Worm (Caenorhabditis elegans) whole organism, L1 larva: Measurements from ENCODE around the gene ctsa-1.1.

Source experiments
- F16B12.6 ChIP-seq: fragments of 150-350 bp; optimal IDR thresholded peaks from 2 replicates; lab custom pipeline; 2014; ENCODE audit warnings: missing biosample characterization, missing genetic modification characterization
- aly-2 ChIP-seq: fragments of 150-350 bp; optimal IDR thresholded peaks from 2 replicates; lab custom pipeline; 2014; ENCODE audit warnings: missing biosample characterization, missing genetic modification characterization
- blmp-1 ChIP-seq: fragments of 150-350 bp; optimal IDR thresholded peaks from 2 replicates; lab custom pipeline; 2014; ENCODE audit warnings: missing biosample characterization, missing genetic modification characterization
- ceh-63 ChIP-seq: fragments of 200-800 bp; sonication (Bioruptor generic); optimal IDR thresholded peaks from 2 replicates; lab custom pipeline; 2018; ENCODE audit warnings: mild to moderate bottlenecking, missing genetic modification characterization, missing compliant biosample characterization
- ceh-8 ChIP-seq: fragments of 200-800 bp; sonication (Bioruptor generic); optimal IDR thresholded peaks from 2 replicates; lab custom pipeline; 2018; ENCODE audit warnings: mild to moderate bottlenecking, missing genetic modification characterization, moderate library complexity, missing compliant biosample characterization
- ceh-82 ChIP-seq, 3 experiments: fragments of 150-350 bp in 1 of 3; sonication (generic microtip) in 2 of 3; optimal IDR thresholded peaks; 2 replicates each; lab custom pipeline; 2014 to 2017; ENCODE audit warnings: missing biosample characterization in 3 of 3, missing genetic modification characterization in 3 of 3
- dsc-1 ChIP-seq: sonication (generic microtip); optimal IDR thresholded peaks from 2 replicates; lab custom pipeline; 2016; ENCODE audit warnings: mild to moderate bottlenecking, missing genetic modification characterization, missing compliant biosample characterization
- efl-1 ChIP-seq, 4 experiments: fragments of 150-350 bp; optimal IDR thresholded peaks in 3 of 4; peaks in 1 of 4; 1 replicate in 1 of 4; 2 replicates in 3 of 4; lab custom pipeline; 2014; ENCODE audit warnings: missing biosample characterization in 2 of 4, missing genetic modification characterization in 2 of 4, missing genetic modification reagents in 2 of 4
- elt-2 ChIP-seq: sonication (generic microtip); optimal IDR thresholded peaks from 2 replicates; lab custom pipeline; 2016; ENCODE audit warnings: missing genetic modification characterization, mild to moderate bottlenecking, inconsistent platforms, missing compliant biosample characterization, missing genetic modification reagents
- elt-3 ChIP-seq, 6 experiments: fragments of 150-350 bp in 1 of 6; sonication (generic microtip); optimal IDR thresholded peaks; 2 replicates each; lab custom pipeline; 2017 to 2018; ENCODE audit warnings: missing biosample characterization in 6 of 6, missing genetic modification characterization in 6 of 6, inconsistent platforms in 1 of 6
- grh-1 ChIP-seq: fragments of 200-800 bp; sonication (Bioruptor generic); IDR thresholded peaks from 2 replicates; pipeline ENCODE4 v1.3.6; 2022; ENCODE audit warnings: missing genetic modification reagents, missing genetic modification characterization, missing compliant biosample characterization
- hlh-4 ChIP-seq: sonication (generic microtip); optimal IDR thresholded peaks from 2 replicates; lab custom pipeline; 2016; ENCODE audit warnings: mild to moderate bottlenecking, missing genetic modification characterization, missing compliant biosample characterization
- irx-1 ChIP-seq: sonication (generic microtip); optimal IDR thresholded peaks from 2 replicates; lab custom pipeline; 2016; ENCODE audit warnings: missing genetic modification characterization, missing compliant biosample characterization
- isw-1 ChIP-seq: fragments of 200-800 bp; sonication (Bioruptor generic); IDR thresholded peaks from 2 replicates; pipeline ENCODE4 v1.3.6; 2022; ENCODE audit warnings: missing genetic modification characterization, missing compliant biosample characterization
- lin-13 ChIP-seq: fragments of 150-350 bp; optimal IDR thresholded peaks from 2 replicates; lab custom pipeline; 2014; ENCODE audit warnings: missing biosample characterization, missing genetic modification reagents, missing genetic modification characterization
- lin-14 ChIP-seq: fragments of 200-800 bp; sonication (Bioruptor generic); optimal IDR thresholded peaks from 2 replicates; lab custom pipeline; 2018; ENCODE audit warnings: mild to moderate bottlenecking, missing genetic modification characterization, moderate library complexity, missing compliant biosample characterization
- lin-35 ChIP-seq, 2 experiments: fragments of 150-350 bp; optimal IDR thresholded peaks; 2 replicates each; lab custom pipeline; 2014; ENCODE audit warnings: missing biosample characterization in 2 of 2, missing genetic modification characterization in 2 of 2, missing genetic modification reagents in 2 of 2
- lin-39 ChIP-seq: fragments of 150-350 bp; optimal IDR thresholded peaks from 2 replicates; lab custom pipeline; 2014; ENCODE audit warnings: missing biosample characterization, missing genetic modification reagents, missing genetic modification characterization
- lir-3 ChIP-seq: sonication (generic microtip); optimal IDR thresholded peaks from 2 replicates; lab custom pipeline; 2016; ENCODE audit warnings: mild to moderate bottlenecking, missing genetic modification characterization, moderate library complexity, missing compliant biosample characterization; ENCODE audit not compliant: poor library complexity
- mep-1 ChIP-seq: fragments of 150-350 bp; optimal IDR thresholded peaks from 2 replicates; lab custom pipeline; 2014; ENCODE audit warnings: missing biosample characterization, missing genetic modification characterization
- nhr-19 ChIP-seq: fragments of 200-800 bp; sonication (Bioruptor generic); conservative IDR thresholded peaks from 2 replicates; pipeline ENCODE4 v1.3.6; 2022; ENCODE audit warnings: missing genetic modification characterization, missing compliant biosample characterization
- nhr-20 ChIP-seq: sonication (generic microtip); optimal IDR thresholded peaks from 2 replicates; lab custom pipeline; 2016; ENCODE audit warnings: mild to moderate bottlenecking, missing genetic modification characterization, missing compliant biosample characterization
- nhr-237 ChIP-seq: fragments of 150-350 bp; optimal IDR thresholded peaks from 2 replicates; lab custom pipeline; 2014; ENCODE audit warnings: missing biosample characterization, missing genetic modification characterization
- nhr-28 ChIP-seq: fragments of 150-350 bp; optimal IDR thresholded peaks from 2 replicates; lab custom pipeline; 2014; ENCODE audit warnings: missing biosample characterization, missing genetic modification characterization
- nhr-77 ChIP-seq: fragments of 150-350 bp; optimal IDR thresholded peaks from 2 replicates; lab custom pipeline; 2014; ENCODE audit warnings: missing biosample characterization, missing genetic modification characterization
- nhr-84 ChIP-seq: sonication (generic microtip); optimal IDR thresholded peaks from 2 replicates; lab custom pipeline; 2017; ENCODE audit warnings: missing biosample characterization, missing genetic modification characterization
- nhr-85 ChIP-seq: sonication (generic microtip); peaks from one replicate; lab custom pipeline; 2016; ENCODE audit warnings: missing genetic modification characterization, inconsistent platforms, missing compliant biosample characterization
- pag-3 ChIP-seq: sonication (generic microtip); optimal IDR thresholded peaks from 2 replicates; lab custom pipeline; 2017; ENCODE audit warnings: missing genetic modification characterization, mild to moderate bottlenecking, missing compliant biosample characterization, antibody characterized with exemption, borderline replicate concordance; ENCODE audit not compliant: insufficient read depth
- pqm-1 ChIP-seq: sonication (generic microtip); optimal IDR thresholded peaks from 3 replicates; lab custom pipeline; 2017; ENCODE audit warnings: missing biosample characterization, missing genetic modification characterization
- rnt-1 ChIP-seq: sonication (generic microtip); optimal IDR thresholded peaks from 2 replicates; lab custom pipeline; 2016; ENCODE audit warnings: mild to moderate bottlenecking, missing genetic modification characterization, moderate library complexity, missing compliant biosample characterization
- sptf-1 ChIP-seq: fragments of 150-350 bp; optimal IDR thresholded peaks from 2 replicates; lab custom pipeline; 2014; ENCODE audit warnings: missing biosample characterization, missing genetic modification characterization
- unc-130 ChIP-seq: fragments of 150-350 bp; optimal IDR thresholded peaks from 2 replicates; lab custom pipeline; 2017; ENCODE audit warnings: missing biosample characterization, missing genetic modification characterization, inconsistent platforms
- unc-30 ChIP-seq: sonication (generic microtip); optimal IDR thresholded peaks from 2 replicates; lab custom pipeline; 2017; ENCODE audit warnings: missing biosample characterization, missing genetic modification characterization
- unc-62 ChIP-seq: fragments of 150-350 bp; optimal IDR thresholded peaks from 2 replicates; lab custom pipeline; 2014; ENCODE audit warnings: missing biosample characterization, missing genetic modification reagents, missing genetic modification characterization
- unc-86 ChIP-seq: sonication (generic microtip); optimal IDR thresholded peaks from 2 replicates; lab custom pipeline; 2016; ENCODE audit warnings: missing genetic modification characterization, missing compliant biosample characterization
- vab-15 ChIP-seq: sonication (generic microtip); optimal IDR thresholded peaks from 2 replicates; lab custom pipeline; 2017; ENCODE audit warnings: missing genotype, mild to moderate bottlenecking, missing genetic modification characterization, missing compliant biosample characterization
- zag-1 ChIP-seq: fragments of 150-350 bp; optimal IDR thresholded peaks from 2 replicates; lab custom pipeline; 2014; ENCODE audit warnings: missing biosample characterization, missing genetic modification characterization
- ztf-11 ChIP-seq, 2 experiments: sonication (generic microtip); optimal IDR thresholded peaks; 2 replicates each; lab custom pipeline; 2016 to 2017; ENCODE audit warnings: missing genetic modification characterization in 2 of 2, missing biosample characterization in 1 of 2, missing compliant biosample characterization in 1 of 2
- ztf-4 ChIP-seq: fragments of 150-350 bp; optimal IDR thresholded peaks from 2 replicates; lab custom pipeline; 2014; ENCODE audit warnings: missing biosample characterization, missing genetic modification characterization

The ctsa-1.1 gene

ce11 chrII:4769886-4770285 lies 32.4 kb downstream of the ctsa-1.1 start:
- TF ChIP-seq rnt-1 (tag; lab: Kevin White, UChicago) (no peak), efl-1 (optimal IDR thresholded peaks at IDR 0.05; lab: Kevin White, UChicago) (no peak), efl-1 (GFP tag; optimal IDR thresholded peaks at IDR 0.05 in 1 of 2; lab: Kevin White, UChicago) (no peak), pqm-1 (peak; percentile 82), elt-2 (tag; lab: Kevin White, UChicago) (peak; percentile 99), lin-14 (GFP tag; lab: Kevin White, UChicago) (peak; percentile 43), unc-130 (tag; lab: Kevin White, UChicago) (no peak), lin-35 (GFP tag; optimal IDR thresholded peaks at IDR 0.05; lab: Kevin White, UChicago) (peak in 1 of 2 experiments; percentile 26), nhr-84 (tag; lab: Kevin White, UChicago) (no peak)

- no peak for TF ChIP-seq ztf-11 (tag; optimal IDR thresholded peaks at IDR 0.05; lab: Kevin White, UChicago)
- TF ChIP-seq nhr-237 (tag; lab: Kevin White, UChicago): no peak
- no peak for TF ChIP-seq nhr-19 (GFP tag; lab: Robert Waterston, UW)
- no peak for TF ChIP-seq hlh-4
- TF ChIP-seq ceh-82 (tag; optimal IDR thresholded peaks at IDR 0.05; lab: Kevin White, UChicago): no peak
- TF ChIP-seq unc-30 (tag; lab: Kevin White, UChicago): no peak
- no peak for TF ChIP-seq zag-1
- TF ChIP-seq nhr-77 (tag; lab: Kevin White, UChicago): no peak
- no peak for TF ChIP-seq unc-62 (GFP tag; lab: Kevin White, UChicago)
- no peak for TF ChIP-seq grh-1 (GFP tag; lab: Robert Waterston, UW)
- TF ChIP-seq ceh-63 (GFP tag; lab: Kevin White, UChicago): no peak
- TF ChIP-seq dsc-1 (tag; lab: Kevin White, UChicago): no peak
Observed at ce11 chrII:4771282-4771681, 33.8 kb downstream of the ctsa-1.1 start, which contains the start of gene F26G1.5. F26G1.5 (minus strand) TSS chrII:4771382.

DNA sequence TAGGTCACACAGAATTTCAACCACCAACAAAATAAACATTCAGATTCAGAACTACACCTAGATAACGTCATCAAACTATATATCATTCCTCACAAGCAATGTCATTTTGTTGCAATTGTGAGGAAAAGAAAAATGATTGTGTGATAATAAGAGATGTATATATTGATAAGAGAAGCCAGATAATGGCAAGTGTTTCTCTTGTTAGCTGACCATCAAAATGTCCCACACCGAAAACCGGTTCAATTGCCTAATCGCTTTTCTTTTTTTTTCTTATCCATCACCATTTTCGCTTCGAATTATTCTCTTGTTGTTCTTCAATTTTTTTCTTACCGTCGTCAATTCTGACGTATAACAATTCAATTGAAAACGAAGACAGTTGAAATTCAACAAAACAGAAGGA lies 35.0 kb downstream of the ctsa-1.1 start:
- TF ChIP-seq nhr-20 (tag; lab: Kevin White, UChicago) (peak; percentile 17), ceh-82 (tag; optimal IDR thresholded peaks at IDR 0.05; lab: Kevin White, UChicago) (no peak), ceh-63 (GFP tag; lab: Kevin White, UChicago) (no peak), aly-2 (tag; lab: Kevin White, UChicago) (no peak), grh-1 (GFP tag; lab: Robert Waterston, UW) (peak; percentile 53), nhr-28 (no peak), isw-1 (GFP tag; lab: Robert Waterston, UW) (no peak), ztf-4 (tag; lab: Kevin White, UChicago) (no peak), lin-35 (GFP tag; optimal IDR thresholded peaks at IDR 0.05; lab: Kevin White, UChicago) (no peak), elt-3 (tag; optimal IDR thresholded peaks at IDR 0.05; lab: Kevin White, UChicago) (peak in 4 of 6 experiments; percentile 32 to 92 (median 80)), sptf-1 (tag; lab: Kevin White, UChicago) (no peak), pag-3 (no peak), F16B12.6 (tag; lab: Kevin White, UChicago) (no peak), lin-14 (GFP tag; lab: Kevin White, UChicago) (peak; percentile 62), lin-39 (tag; lab: Kevin White, UChicago) (no peak), lin-13 (GFP tag; lab: Kevin White, UChicago) (no peak), nhr-85 (tag; lab: Kevin White, UChicago) (peak; percentile 88), blmp-1 (tag; lab: Kevin White, UChicago) (peak; percentile 86), vab-15 (tag; lab: Kevin White, UChicago) (no peak), mep-1 (tag; lab: Kevin White, UChicago) (no peak), irx-1 (no peak), ceh-8 (GFP tag; lab: Kevin White, UChicago) (no peak), lir-3 (tag; lab: Kevin White, UChicago) (no peak), unc-86 (tag; lab: Kevin White, UChicago) (no peak)
- TF ChIP-seq, all 84 proteins: peak for 6
